Worm (Caenorhabditis elegans) whole organism, L1 larva: ENCODE results near the gene rsr-2.

ENCODE experiments used
- C04F5.9 ChIP-seq: sonication (generic microtip); optimal IDR thresholded peaks from 2 replicates; lab custom pipeline; 2016; ENCODE audit warnings: missing genetic modification characterization, missing compliant biosample characterization
- aha-1 ChIP-seq: fragments of 150-350 bp; optimal IDR thresholded peaks from 2 replicates; lab custom pipeline; 2014; ENCODE audit warnings: missing biosample characterization, missing genetic modification characterization
- alr-1 ChIP-seq: fragments of 200-800 bp; sonication (Bioruptor generic); optimal IDR thresholded peaks from 2 replicates; lab custom pipeline; 2018; ENCODE audit warnings: borderline replicate concordance, mild to moderate bottlenecking, missing genetic modification characterization, missing compliant biosample characterization
- ceh-63 ChIP-seq: fragments of 200-800 bp; sonication (Bioruptor generic); optimal IDR thresholded peaks from 2 replicates; lab custom pipeline; 2018; ENCODE audit warnings: mild to moderate bottlenecking, missing genetic modification characterization, missing compliant biosample characterization
- ceh-8 ChIP-seq: fragments of 200-800 bp; sonication (Bioruptor generic); optimal IDR thresholded peaks from 2 replicates; lab custom pipeline; 2018; ENCODE audit warnings: mild to moderate bottlenecking, missing genetic modification characterization, moderate library complexity, missing compliant biosample characterization
- ceh-88 ChIP-seq: fragments of 200-800 bp; sonication (Bioruptor generic); IDR thresholded peaks from 2 replicates; pipeline ENCODE4 v1.3.6; 2022; ENCODE audit warnings: missing genetic modification characterization, missing compliant biosample characterization
- ceh-90 ChIP-seq: sonication (generic microtip); optimal IDR thresholded peaks from 2 replicates; lab custom pipeline; 2016; ENCODE audit warnings: missing genetic modification characterization, missing compliant biosample characterization
- dsc-1 ChIP-seq: sonication (generic microtip); optimal IDR thresholded peaks from 2 replicates; lab custom pipeline; 2016; ENCODE audit warnings: mild to moderate bottlenecking, missing genetic modification characterization, missing compliant biosample characterization
- egl-13 ChIP-seq: sonication (generic microtip); optimal IDR thresholded peaks from 2 replicates; lab custom pipeline; 2016; ENCODE audit warnings: missing genotype, missing genetic modification reagents, missing genetic modification characterization, missing compliant biosample characterization
- egl-27 ChIP-seq, 2 experiments: fragments of 150-350 bp in 1 of 2; sonication (generic microtip); optimal IDR thresholded peaks; 3 replicates each; lab custom pipeline; 2017 to 2018; ENCODE audit warnings: missing biosample characterization in 2 of 2, missing genetic modification characterization in 2 of 2, missing genetic modification reagents in 2 of 2
- elt-2 ChIP-seq: sonication (generic microtip); optimal IDR thresholded peaks from 2 replicates; lab custom pipeline; 2016; ENCODE audit warnings: missing genetic modification characterization, mild to moderate bottlenecking, inconsistent platforms, missing compliant biosample characterization, missing genetic modification reagents
- fkh-10 ChIP-seq: sonication (generic microtip); optimal IDR thresholded peaks from 2 replicates; lab custom pipeline; 2017; ENCODE audit warnings: missing biosample characterization, missing genetic modification reagents, missing genetic modification characterization
- fkh-8 ChIP-seq: sonication (generic microtip); optimal IDR thresholded peaks from 2 replicates; lab custom pipeline; 2016; ENCODE audit warnings: mild to moderate bottlenecking, missing genetic modification characterization, missing compliant biosample characterization
- fos-1 ChIP-seq: fragments of 150-350 bp; optimal IDR thresholded peaks from 2 replicates; lab custom pipeline; 2014; ENCODE audit warnings: missing biosample characterization, missing genetic modification characterization
- grh-1 ChIP-seq: fragments of 200-800 bp; sonication (Bioruptor generic); IDR thresholded peaks from 2 replicates; pipeline ENCODE4 v1.3.6; 2022; ENCODE audit warnings: missing genetic modification reagents, missing genetic modification characterization, missing compliant biosample characterization
- hlh-17 ChIP-seq: fragments of 200-800 bp; sonication (Bioruptor generic); optimal IDR thresholded peaks from 2 replicates; lab custom pipeline; 2018; ENCODE audit warnings: missing genetic modification characterization, mild to moderate bottlenecking, missing compliant biosample characterization, moderate library complexity, borderline replicate concordance
- hlh-4 ChIP-seq: sonication (generic microtip); optimal IDR thresholded peaks from 2 replicates; lab custom pipeline; 2016; ENCODE audit warnings: mild to moderate bottlenecking, missing genetic modification characterization, missing compliant biosample characterization
- hpl-2 ChIP-seq: fragments of 150-350 bp; optimal IDR thresholded peaks from 2 replicates; lab custom pipeline; 2014; ENCODE audit warnings: missing biosample characterization, missing genetic modification reagents, missing genetic modification characterization
- lin-13 ChIP-seq: fragments of 150-350 bp; optimal IDR thresholded peaks from 2 replicates; lab custom pipeline; 2014; ENCODE audit warnings: missing biosample characterization, missing genetic modification reagents, missing genetic modification characterization
- lin-15B ChIP-seq: fragments of 150-350 bp; sonication (generic microtip); optimal IDR thresholded peaks from 3 replicates; lab custom pipeline; 2014; ENCODE audit warnings: missing biosample characterization, missing genetic modification characterization
- lin-35 ChIP-seq, 2 experiments: fragments of 150-350 bp; optimal IDR thresholded peaks; 2 replicates each; lab custom pipeline; 2014; ENCODE audit warnings: missing biosample characterization in 2 of 2, missing genetic modification characterization in 2 of 2, missing genetic modification reagents in 2 of 2
- lin-39 ChIP-seq: fragments of 150-350 bp; optimal IDR thresholded peaks from 2 replicates; lab custom pipeline; 2014; ENCODE audit warnings: missing biosample characterization, missing genetic modification reagents, missing genetic modification characterization
- mdl-1 ChIP-seq, 2 experiments: fragments of 150-350 bp; optimal IDR thresholded peaks; 2 replicates each; lab custom pipeline; 2014 to 2017; ENCODE audit warnings: missing biosample characterization in 2 of 2, missing genetic modification characterization in 2 of 2, inconsistent platforms in 1 of 2
- nhr-11 ChIP-seq: fragments of 150-350 bp; optimal IDR thresholded peaks from 2 replicates; lab custom pipeline; 2014; ENCODE audit warnings: missing biosample characterization, missing genetic modification characterization
- nhr-12 ChIP-seq: sonication (generic microtip); optimal IDR thresholded peaks from 2 replicates; lab custom pipeline; 2017; ENCODE audit warnings: missing biosample characterization, missing genetic modification characterization
- nhr-28 ChIP-seq: fragments of 150-350 bp; optimal IDR thresholded peaks from 2 replicates; lab custom pipeline; 2014; ENCODE audit warnings: missing biosample characterization, missing genetic modification characterization
- nhr-47 ChIP-seq: sonication (generic microtip); optimal IDR thresholded peaks from 2 replicates; lab custom pipeline; 2016; ENCODE audit warnings: mild to moderate bottlenecking, missing genetic modification characterization, moderate library complexity, missing compliant biosample characterization
- nhr-76 ChIP-seq: sonication (generic microtip); optimal IDR thresholded peaks from 2 replicates; lab custom pipeline; 2017; ENCODE audit warnings: missing biosample characterization, missing genetic modification characterization
- nhr-77 ChIP-seq: fragments of 150-350 bp; optimal IDR thresholded peaks from 2 replicates; lab custom pipeline; 2014; ENCODE audit warnings: missing biosample characterization, missing genetic modification characterization
- nhr-84 ChIP-seq: sonication (generic microtip); optimal IDR thresholded peaks from 2 replicates; lab custom pipeline; 2017; ENCODE audit warnings: missing biosample characterization, missing genetic modification characterization
- nhr-85 ChIP-seq: sonication (generic microtip); peaks from one replicate; lab custom pipeline; 2016; ENCODE audit warnings: missing genetic modification characterization, inconsistent platforms, missing compliant biosample characterization
- nhr-90 ChIP-seq: sonication (generic microtip); optimal IDR thresholded peaks from 2 replicates; lab custom pipeline; 2016; ENCODE audit warnings: mild to moderate bottlenecking, missing genetic modification characterization, missing compliant biosample characterization; ENCODE audit not compliant: poor library complexity
- sox-4 ChIP-seq: sonication (generic microtip); optimal IDR thresholded peaks from 2 replicates; lab custom pipeline; 2016; ENCODE audit warnings: missing genetic modification characterization, missing compliant biosample characterization
- sptf-1 ChIP-seq: fragments of 150-350 bp; optimal IDR thresholded peaks from 2 replicates; lab custom pipeline; 2014; ENCODE audit warnings: missing biosample characterization, missing genetic modification characterization
- sup-37 ChIP-seq: fragments of 200-800 bp; sonication (Bioruptor generic); optimal IDR thresholded peaks from 2 replicates; lab custom pipeline; 2018; ENCODE audit warnings: mild to moderate bottlenecking, missing genetic modification characterization, missing compliant biosample characterization
- tbx-2 ChIP-seq: sonication (generic microtip); optimal IDR thresholded peaks from 2 replicates; lab custom pipeline; 2016; ENCODE audit warnings: missing genetic modification characterization, missing compliant biosample characterization
- unc-130 ChIP-seq: fragments of 150-350 bp; optimal IDR thresholded peaks from 2 replicates; lab custom pipeline; 2017; ENCODE audit warnings: missing biosample characterization, missing genetic modification characterization, inconsistent platforms
- unc-62 ChIP-seq: fragments of 150-350 bp; optimal IDR thresholded peaks from 2 replicates; lab custom pipeline; 2014; ENCODE audit warnings: missing biosample characterization, missing genetic modification reagents, missing genetic modification characterization
- unc-86 ChIP-seq: sonication (generic microtip); optimal IDR thresholded peaks from 2 replicates; lab custom pipeline; 2016; ENCODE audit warnings: missing genetic modification characterization, missing compliant biosample characterization
- unc-98 ChIP-seq: fragments of 200-800 bp; sonication (Bioruptor generic); IDR thresholded peaks from 2 replicates; pipeline ENCODE4 v1.3.6; 2022; ENCODE audit warnings: missing genetic modification characterization, missing compliant biosample characterization
- xbp-1 ChIP-seq: sonication (generic microtip); optimal IDR thresholded peaks from 2 replicates; lab custom pipeline; 2016; ENCODE audit warnings: missing genetic modification characterization, missing compliant biosample characterization
- zag-1 ChIP-seq: fragments of 150-350 bp; optimal IDR thresholded peaks from 2 replicates; lab custom pipeline; 2014; ENCODE audit warnings: missing biosample characterization, missing genetic modification characterization
- zip-4 ChIP-seq: fragments of 200-800 bp; sonication (Bioruptor generic); optimal IDR thresholded peaks from 2 replicates; lab custom pipeline; 2018; ENCODE audit warnings: mild to moderate bottlenecking, missing genetic modification characterization, moderate library complexity, missing compliant biosample characterization
- ztf-11 ChIP-seq, 2 experiments: sonication (generic microtip); optimal IDR thresholded peaks; 2 replicates each; lab custom pipeline; 2016 to 2017; ENCODE audit warnings: missing genetic modification characterization in 2 of 2, missing biosample characterization in 1 of 2, missing compliant biosample characterization in 1 of 2
- ztf-4 ChIP-seq: fragments of 150-350 bp; optimal IDR thresholded peaks from 2 replicates; lab custom pipeline; 2014; ENCODE audit warnings: missing biosample characterization, missing genetic modification characterization

The rsr-2 gene

DNA sequence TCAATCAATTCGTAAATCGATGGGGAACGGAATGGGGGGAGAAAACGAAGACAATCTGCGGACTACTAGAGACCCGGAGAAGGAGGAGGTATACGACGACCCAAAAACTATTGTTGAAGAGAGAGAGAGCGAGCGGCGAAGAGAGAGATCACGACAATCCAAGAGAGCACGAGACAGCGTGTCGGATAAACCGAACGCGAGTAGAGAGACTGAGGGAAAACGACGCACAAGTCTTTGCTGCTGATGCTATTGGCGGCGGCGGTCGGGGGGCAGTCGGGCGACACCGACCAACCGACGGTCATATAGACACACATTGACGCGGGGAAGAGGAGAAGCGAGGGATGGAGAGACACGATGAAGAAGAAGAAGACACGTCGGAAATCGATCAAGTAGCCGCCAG, 2.6 kb upstream of the rsr-2 start (continued):
- TF ChIP-seq unc-62 (GFP tag; lab: Kevin White, UChicago) (no peak), sup-37 (peak; percentile 52), egl-27 (tag; optimal IDR thresholded peaks at IDR 0.05; lab: Kevin White, UChicago) (peak in 1 of 2 experiments; percentile 10)

DNA sequence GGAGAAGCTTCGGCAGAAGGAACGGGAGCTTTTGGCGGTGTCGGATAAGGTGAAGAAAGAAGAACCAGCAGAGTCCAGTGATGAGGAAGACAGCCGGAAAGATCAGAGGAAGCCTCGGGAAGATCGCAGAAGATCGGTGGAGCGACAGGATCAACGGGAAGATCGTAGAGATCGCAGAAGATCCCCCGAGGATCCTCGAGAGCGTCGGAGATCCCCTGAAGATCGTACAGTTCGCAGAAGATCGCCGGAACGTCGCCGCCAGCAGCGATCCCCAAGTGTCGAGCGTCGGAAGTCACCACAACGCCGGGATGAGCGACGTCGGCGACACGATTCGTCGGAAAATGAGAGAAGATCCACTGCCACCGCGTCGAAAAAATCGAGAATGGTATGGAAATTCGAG, 1.0 kb downstream of the rsr-2 start:
- no peak for TF ChIP-seq lin-39 (tag; lab: Kevin White, UChicago)
- no peak for TF ChIP-seq sptf-1 (tag; lab: Kevin White, UChicago)
- no peak for TF ChIP-seq unc-130 (tag; lab: Kevin White, UChicago)
- no peak for TF ChIP-seq lin-13 (GFP tag; lab: Kevin White, UChicago)
- no peak for TF ChIP-seq C04F5.9 (tag; lab: Kevin White, UChicago)

ce11 chrII:12228005-12228404, 2.8 kb downstream of the rsr-2 start, which contains the start of gene sinh-1:
sinh-1 (plus strand) TSS chrII:12228305.
- no peak for TF ChIP-seq zip-4 (GFP tag; lab: Kevin White, UChicago)
- TF ChIP-seq grh-1 (GFP tag; lab: Robert Waterston, UW), result no peak
- no peak for TF ChIP-seq ceh-63 (GFP tag; lab: Kevin White, UChicago)
- no peak for TF ChIP-seq tbx-2 (tag; lab: Kevin White, UChicago)
- no peak for TF ChIP-seq lin-35 (GFP tag; optimal IDR thresholded peaks at IDR 0.05; lab: Kevin White, UChicago)
- no peak for TF ChIP-seq hlh-17 (GFP tag; lab: Kevin White, UChicago)
- TF ChIP-seq unc-86, result no peak
- no peak for TF ChIP-seq hlh-4
- no peak for TF ChIP-seq nhr-77 (tag; lab: Kevin White, UChicago)
- no peak for TF ChIP-seq egl-13 (tag; lab: Kevin White, UChicago)
- no peak for TF ChIP-seq aha-1 (tag; lab: Kevin White, UChicago)
- TF ChIP-seq dsc-1 (tag; lab: Kevin White, UChicago), result no peak
- no peak for TF ChIP-seq mdl-1 (tag; optimal IDR thresholded peaks at IDR 0.05; lab: Kevin White, UChicago)
- TF ChIP-seq ceh-90 (tag; lab: Kevin White, UChicago), result no peak
- no peak for TF ChIP-seq sox-4 (tag; lab: Kevin White, UChicago)
- no peak for TF ChIP-seq unc-62 (GFP tag; lab: Kevin White, UChicago)
- TF ChIP-seq ceh-8 (GFP tag; lab: Kevin White, UChicago), result no peak
- TF ChIP-seq fkh-8 (tag; lab: Kevin White, UChicago), result no peak

ce11 chrII:12237555-12237954, 12.4 kb downstream of the rsr-2 start:
- TF ChIP-seq nhr-90, result peak; percentile 2
- peak; percentile 5 for TF ChIP-seq ztf-4 (tag; lab: Kevin White, UChicago)
- no peak for TF ChIP-seq egl-27 (tag; optimal IDR thresholded peaks at IDR 0.05; lab: Kevin White, UChicago)
- TF ChIP-seq fos-1 (tag; lab: Kevin White, UChicago), result no peak
- no peak for TF ChIP-seq nhr-77 (tag; lab: Kevin White, UChicago)
- TF ChIP-seq zag-1 (tag; lab: Kevin White, UChicago), result no peak
- TF ChIP-seq lin-35 (GFP tag; optimal IDR thresholded peaks at IDR 0.05; lab: Kevin White, UChicago), result no peak
- TF ChIP-seq grh-1 (GFP tag; lab: Robert Waterston, UW), result peak; percentile 83
- TF ChIP-seq elt-2, result no peak
- no peak for TF ChIP-seq mdl-1 (tag; optimal IDR thresholded peaks at IDR 0.05; lab: Kevin White, UChicago)
- TF ChIP-seq lin-15B (tag; lab: Kevin White, UChicago), result no peak
- no peak for TF ChIP-seq ceh-88 (GFP tag; lab: Robert Waterston, UW)
- TF ChIP-seq hpl-2 (GFP tag; lab: Kevin White, UChicago), result no peak
- TF ChIP-seq hlh-4, result no peak
- no peak for TF ChIP-seq unc-130 (tag; lab: Kevin White, UChicago)
- TF ChIP-seq ztf-11 (tag; optimal IDR thresholded peaks at IDR 0.05; lab: Kevin White, UChicago), result no peak
- TF ChIP-seq sox-4 (tag; lab: Kevin White, UChicago), result no peak
- TF ChIP-seq unc-98 (GFP tag; lab: Robert Waterston, UW), result no peak
- no peak for TF ChIP-seq alr-1 (tag; lab: Kevin White, UChicago)
- no peak for TF ChIP-seq nhr-76 (tag; lab: Kevin White, UChicago)
- TF ChIP-seq sup-37, result no peak
- TF ChIP-seq nhr-47 (tag; lab: Kevin White, UChicago), result no peak
- no peak for TF ChIP-seq nhr-84 (tag; lab: Kevin White, UChicago)
- no peak for TF ChIP-seq nhr-28 (tag; lab: Kevin White, UChicago)
- no peak for TF ChIP-seq zip-4 (GFP tag; lab: Kevin White, UChicago)
- TF ChIP-seq fkh-10, result no peak
- peak; percentile 94 for TF ChIP-seq xbp-1 (tag; lab: Kevin White, UChicago)
- TF ChIP-seq unc-86, result no peak
- TF ChIP-seq ceh-90 (tag; lab: Kevin White, UChicago), result no peak
- TF ChIP-seq nhr-11, result no peak
- no peak for TF ChIP-seq nhr-12 (tag; lab: Kevin White, UChicago)
- peak; percentile 40 for TF ChIP-seq nhr-85 (tag; lab: Kevin White, UChicago)
- TF ChIP-seq fkh-8 (tag; lab: Kevin White, UChicago), result no peak
- TF ChIP-seq unc-62 (GFP tag; lab: Kevin White, UChicago), result no peak
